Worm (Caenorhabditis elegans) whole organism, L4 larva: ENCODE results near the gene ruvb-2.

ENCODE experiments used
- F26F4.8 ChIP-seq: fragments of 200-800 bp; sonication (Bioruptor generic); conservative IDR thresholded peaks from 2 replicates; pipeline ENCODE4 v1.3.6; 2022; ENCODE audit warnings: missing genetic modification characterization, missing compliant biosample characterization
- F49E8.2 ChIP-seq: sonication (generic microtip); optimal IDR thresholded peaks from 2 replicates; lab custom pipeline; 2016; ENCODE audit warnings: missing compliant biosample characterization, mild to moderate bottlenecking, missing genetic modification characterization, borderline replicate concordance
- ZK337.2 ChIP-seq: fragments of 200-800 bp; sonication (Bioruptor generic); IDR thresholded peaks from 2 replicates; pipeline ENCODE4 v1.3.6; 2022; ENCODE audit warnings: missing genetic modification reagents, missing genetic modification characterization, missing compliant biosample characterization
- aly-2 ChIP-seq: sonication (generic microtip); optimal IDR thresholded peaks from 2 replicates; lab custom pipeline; 2018; ENCODE audit warnings: missing biosample characterization, missing genetic modification characterization
- ama-1 ChIP-seq: fragments of 150-350 bp; optimal IDR thresholded peaks from 2 replicates; lab custom pipeline; 2014; ENCODE audit warnings: inconsistent platforms, mixed read lengths
- arid-1 ChIP-seq: fragments of 200-800 bp; sonication (Bioruptor generic); conservative IDR thresholded peaks from 2 replicates; pipeline ENCODE4 v1.3.6; 2022; ENCODE audit warnings: missing genetic modification reagents, missing genetic modification characterization, missing compliant biosample characterization
- ceh-28 ChIP-seq: fragments of 150-350 bp; optimal IDR thresholded peaks from 2 replicates; lab custom pipeline; 2014; ENCODE audit warnings: missing biosample characterization, missing genetic modification reagents, missing genetic modification characterization
- ceh-44 ChIP-seq: fragments of 200-800 bp; sonication (Bioruptor generic); IDR thresholded peaks from 2 replicates; pipeline ENCODE4 v1.3.6; 2022; ENCODE audit warnings: missing genetic modification reagents, missing genetic modification characterization, missing compliant biosample characterization
- ctbp-1 ChIP-seq: fragments of 200-800 bp; sonication (Bioruptor generic); IDR thresholded peaks from 2 replicates; pipeline ENCODE4 v1.3.6; 2022; ENCODE audit warnings: missing genetic modification reagents, missing genetic modification characterization, missing compliant biosample characterization
- duxl-1 ChIP-seq: sonication (generic microtip); optimal IDR thresholded peaks from 2 replicates; lab custom pipeline; 2016; ENCODE audit warnings: mild to moderate bottlenecking, missing genetic modification characterization, moderate library complexity, missing compliant biosample characterization; ENCODE audit not compliant: poor library complexity
- fos-1 ChIP-seq: fragments of 150-350 bp; optimal IDR thresholded peaks from 2 replicates; lab custom pipeline; 2014; ENCODE audit warnings: missing biosample characterization, missing genetic modification characterization
- gei-8 ChIP-seq: fragments of 200-800 bp; sonication (Bioruptor generic); optimal IDR thresholded peaks from 2 replicates; lab custom pipeline; 2018; ENCODE audit warnings: mild to moderate bottlenecking, missing genetic modification characterization, missing compliant biosample characterization
- hmg-1.1 ChIP-seq: fragments of 200-800 bp; sonication (Bioruptor generic); IDR thresholded peaks from 2 replicates; pipeline ENCODE4 v1.3.6; 2022; ENCODE audit warnings: missing genetic modification reagents, missing genetic modification characterization, missing compliant biosample characterization
- lin-1 ChIP-seq: fragments of 200-800 bp; sonication (Bioruptor generic); IDR thresholded peaks from 2 replicates; pipeline ENCODE4 v1.3.6; 2022; ENCODE audit warnings: missing genetic modification reagents, missing genetic modification characterization, missing compliant biosample characterization
- lin-38 ChIP-seq: fragments of 200-800 bp; sonication (Bioruptor generic); IDR thresholded peaks from 2 replicates; pipeline ENCODE4 v1.3.6; 2022; ENCODE audit warnings: missing genetic modification reagents, missing genetic modification characterization, missing compliant biosample characterization
- lin-39 ChIP-seq: fragments of 150-350 bp; optimal IDR thresholded peaks from 2 replicates; lab custom pipeline; 2014; ENCODE audit warnings: missing biosample characterization, missing genetic modification reagents, missing genetic modification characterization
- lir-3 ChIP-seq: sonication (generic microtip); optimal IDR thresholded peaks from 2 replicates; lab custom pipeline; 2016; ENCODE audit warnings: mild to moderate bottlenecking, missing genetic modification characterization, missing compliant biosample characterization
- madf-9 ChIP-seq: fragments of 200-800 bp; sonication (Bioruptor generic); conservative IDR thresholded peaks from 2 replicates; pipeline ENCODE4 v1.3.6; 2022; ENCODE audit warnings: missing genetic modification reagents, missing genetic modification characterization, missing compliant biosample characterization
- mxl-2 ChIP-seq: fragments of 200-800 bp; sonication (Bioruptor generic); conservative IDR thresholded peaks from 2 replicates; pipeline ENCODE4 v1.3.6; 2022; ENCODE audit warnings: missing genetic modification reagents, missing genetic modification characterization, missing compliant biosample characterization
- nhr-102 ChIP-seq: sonication (generic microtip); optimal IDR thresholded peaks from 2 replicates; lab custom pipeline; 2016; ENCODE audit warnings: mild to moderate bottlenecking, missing genetic modification characterization, moderate library complexity, missing compliant biosample characterization
- nhr-11 ChIP-seq: fragments of 150-350 bp; optimal IDR thresholded peaks from 2 replicates; lab custom pipeline; 2014; ENCODE audit warnings: missing biosample characterization, missing genetic modification characterization
- nhr-28 ChIP-seq: fragments of 150-350 bp; optimal IDR thresholded peaks from 2 replicates; lab custom pipeline; 2014; ENCODE audit warnings: missing biosample characterization, missing genetic modification characterization
- nhr-48 ChIP-seq: sonication (generic microtip); optimal IDR thresholded peaks from 2 replicates; lab custom pipeline; 2016; ENCODE audit warnings: mild to moderate bottlenecking, missing genetic modification characterization, missing compliant biosample characterization
- nhr-76 ChIP-seq: fragments of 150-350 bp; optimal IDR thresholded peaks from 2 replicates; lab custom pipeline; 2014; ENCODE audit warnings: missing biosample characterization, missing genetic modification characterization
- nhr-77 ChIP-seq: fragments of 150-350 bp; optimal IDR thresholded peaks from 2 replicates; lab custom pipeline; 2014; ENCODE audit warnings: missing biosample characterization, missing genetic modification characterization
- pha-4 ChIP-seq, 2 experiments: fragments of 150-350 bp in 1 of 2; fragments of 200-800 bp in 1 of 2; sonication (Bioruptor generic) in 1 of 2; IDR thresholded peaks in 1 of 2; optimal IDR thresholded peaks in 1 of 2; 2 replicates each; pipeline versions ENCODE4 v1.3.6 to Lab custom; 2014 to 2022; ENCODE audit warnings: missing genetic modification characterization in 2 of 2, missing genetic modification reagents in 2 of 2, missing biosample characterization in 1 of 2, missing compliant biosample characterization in 1 of 2
- php-3 ChIP-seq: fragments of 200-800 bp; sonication (Bioruptor generic); IDR thresholded peaks from 2 replicates; pipeline ENCODE4 v1.3.6; 2022; ENCODE audit warnings: missing genetic modification reagents, missing genetic modification characterization, missing compliant biosample characterization
- saeg-2 ChIP-seq: fragments of 200-800 bp; sonication (Bioruptor generic); IDR thresholded peaks from 2 replicates; pipeline ENCODE4 v1.3.6; 2022; ENCODE audit warnings: missing genetic modification reagents, missing genetic modification characterization, missing compliant biosample characterization
- set-16 ChIP-seq: fragments of 200-800 bp; sonication (Bioruptor generic); IDR thresholded peaks from 2 replicates; pipeline ENCODE4 v1.3.6; 2022; ENCODE audit warnings: missing genetic modification reagents, missing genetic modification characterization, missing compliant biosample characterization
- snpc-1.2 ChIP-seq: fragments of 200-800 bp; sonication (Bioruptor generic); IDR thresholded peaks from 2 replicates; pipeline ENCODE4 v1.3.6; 2022; ENCODE audit warnings: missing genetic modification reagents, missing genetic modification characterization, missing compliant biosample characterization
- spr-1 ChIP-seq: sonication (generic microtip); optimal IDR thresholded peaks from 2 replicates; lab custom pipeline; 2016; ENCODE audit warnings: mild to moderate bottlenecking, missing genetic modification characterization, missing compliant biosample characterization
- spr-3 ChIP-seq: fragments of 200-800 bp; sonication (Bioruptor generic); optimal IDR thresholded peaks from 2 replicates; lab custom pipeline; 2018; ENCODE audit warnings: mild to moderate bottlenecking, missing genetic modification characterization, missing compliant biosample characterization
- tag-97 ChIP-seq: fragments of 200-800 bp; sonication (Bioruptor generic); IDR thresholded peaks from 2 replicates; pipeline ENCODE4 v1.3.6; 2022; ENCODE audit warnings: missing genetic modification characterization, missing compliant biosample characterization
- tra-1 ChIP-seq: fragments of 200-800 bp; sonication (Bioruptor generic); IDR thresholded peaks from 2 replicates; pipeline ENCODE4 v1.3.6; 2022; ENCODE audit warnings: missing genetic modification reagents, missing genetic modification characterization, missing compliant biosample characterization
- unc-62 ChIP-seq, 3 experiments: fragments of 150-350 bp in 1 of 3; sonication (generic microtip); optimal IDR thresholded peaks in 2 of 3; peaks in 1 of 3; 1 replicate in 1 of 3; 2 replicates in 2 of 3; lab custom pipeline; 2014 to 2017; ENCODE audit warnings: missing biosample characterization in 3 of 3, missing genetic modification characterization in 3 of 3, missing genetic modification reagents in 3 of 3, missing genotype in 1 of 3
- vab-7 ChIP-seq: fragments of 200-800 bp; sonication (Bioruptor generic); IDR thresholded peaks from 2 replicates; pipeline ENCODE4 v1.3.6; 2022; ENCODE audit warnings: missing genetic modification reagents, missing genetic modification characterization, missing compliant biosample characterization
- zfp-3 ChIP-seq: fragments of 200-800 bp; sonication (Bioruptor generic); conservative IDR thresholded peaks from 2 replicates; pipeline ENCODE4 v1.3.6; 2022; ENCODE audit warnings: missing genetic modification reagents, missing genetic modification characterization, missing compliant biosample characterization

Gene ruvb-2

ce11 chrIV:6925520-6925919 is 6.3 kb upstream of the ruvb-2 start:
- TF ChIP-seq madf-9 (GFP tag; lab: Robert Waterston, UW), result no peak
- no peak for TF ChIP-seq unc-62 (GFP tag; optimal IDR thresholded peaks at IDR 0.05 in 1 of 2; lab: Kevin White, UChicago)
- no peak for TF ChIP-seq unc-62 (tag; optimal IDR thresholded peaks at IDR 0.05; lab: Kevin White, UChicago)
- no peak for TF ChIP-seq set-16
- no peak for TF ChIP-seq tra-1
- TF ChIP-seq spr-1, result no peak

ce11 chrIV:6923070-6923469 is 3.9 kb upstream of the ruvb-2 start, which contains the start of gene T22D1.1:
Gene T22D1.1 (plus strand): TSS chrIV:6923370.
- TF ChIP-seq gei-8 (GFP tag; lab: Kevin White, UChicago) (no peak), zfp-3 (GFP tag; lab: Robert Waterston, UW) (no peak), lin-39 (tag; lab: Kevin White, UChicago) (no peak), nhr-76 (tag; lab: Kevin White, UChicago) (no peak), duxl-1 (tag; lab: Kevin White, UChicago) (no peak), nhr-11 (tag; lab: Kevin White, UChicago) (no peak), nhr-77 (tag; lab: Kevin White, UChicago) (no peak), mxl-2 (GFP tag; lab: Robert Waterston, UW) (no peak), hmg-1.1 (no peak), ceh-28 (tag; lab: Kevin White, UChicago) (no peak), tra-1 (no peak), nhr-48 (tag; lab: Kevin White, UChicago) (no peak), nhr-28 (tag; lab: Kevin White, UChicago) (no peak), ZK337.2 (GFP tag; lab: Robert Waterston, UW) (no peak), F49E8.2 (tag; lab: Kevin White, UChicago) (no peak), lir-3 (tag; lab: Kevin White, UChicago) (no peak)

- no peak for TF ChIP-seq spr-3 (GFP tag; lab: Kevin White, UChicago)
- TF ChIP-seq tra-1, result 0 out of 2 replicates have a peak, but pooled peaks have one; percentile 8
Measured at ce11 chrIV:6920063-6920462, 857 bp upstream of the ruvb-2 start, which contains the start of gene T22D1.18. Gene T22D1.18 (minus strand): TSS chrIV:6920163.

ce11 chrIV:6916831-6917230 is 2.4 kb downstream of the ruvb-2 start:
- 0 out of 2 replicates have a peak, but pooled peaks have one; percentile 24 for TF ChIP-seq lin-38 (GFP tag; lab: Robert Waterston, UW)
- no peak for TF ChIP-seq lir-3 (tag; lab: Kevin White, UChicago)

- peak; percentile 21 for TF ChIP-seq F49E8.2 (tag; lab: Kevin White, UChicago)
- TF ChIP-seq lin-38 (GFP tag; lab: Robert Waterston, UW), result peak; percentile 56
- TF ChIP-seq set-16, result peak; percentile 40
- 0 out of 2 replicates have a peak, but pooled peaks have one; percentile 31 for TF ChIP-seq vab-7
- peak; percentile 88 for TF ChIP-seq snpc-1.2 (GFP tag; lab: Robert Waterston, UW)
- peak; percentile 47; the same call in 1 of the 2 replicates for TF ChIP-seq ctbp-1 (GFP tag; lab: Robert Waterston, UW)
- TF ChIP-seq arid-1 (GFP tag; lab: Robert Waterston, UW), result 0 out of 2 replicates have a peak, but pooled peaks have one; percentile 21
Measured at ce11 chrIV:6914161-6914585, 5.0 kb downstream of the ruvb-2 start.

ce11 chrIV:6912851-6913588 is 6.2 kb downstream of the ruvb-2 start, which contains the start of gene T22D1.3:
Gene T22D1.3 (plus strand): TSS chrIV:6913538.
- TF ChIP-seq F26F4.8 (no peak), pha-4 (GFP tag; IDR thresholded peaks at IDR 0.05; lab: Robert Waterston, UW) (0 out of 2 replicates have a peak, but pooled peaks have one; percentile 35), pha-4 (tag; optimal IDR thresholded peaks at IDR 0.05; lab: Kevin White, UChicago) (no peak), ceh-44 (GFP tag; lab: Robert Waterston, UW) (no peak), lin-38 (GFP tag; lab: Robert Waterston, UW) (peak; percentile 36), snpc-1.2 (GFP tag; lab: Robert Waterston, UW) (peak; percentile 59), vab-7 (no peak), saeg-2 (GFP tag; lab: Robert Waterston, UW) (no peak), nhr-11 (tag; lab: Kevin White, UChicago) (no peak), ama-1 (lab: Kevin White, UChicago) (peak; percentile 28), lin-1 (GFP tag; lab: Robert Waterston, UW) (no peak), php-3 (GFP tag; lab: Robert Waterston, UW) (no peak), nhr-76 (tag; lab: Kevin White, UChicago) (no peak), zfp-3 (GFP tag; lab: Robert Waterston, UW) (no peak), tag-97 (GFP tag; lab: Robert Waterston, UW) (no peak), aly-2 (tag; lab: Kevin White, UChicago) (no peak), fos-1 (tag; lab: Kevin White, UChicago) (no peak), nhr-102 (tag; lab: Kevin White, UChicago) (peak; percentile 34)
